Fruit fly (Drosophila melanogaster) whole organism, embryonic: ENCODE measurements around the gene CG43156.

Experiments
- CG10366 ChIP-seq: fragments of 200-800 bp; sonication (Bioruptor generic); IDR thresholded peaks from 2 replicates; pipeline ENCODE4 v1.3.6; 2022; ENCODE audit warnings: missing biosample characterization, missing genetic modification characterization
- CG2116 ChIP-seq: fragments of 200-800 bp; sonication (Bioruptor generic); optimal IDR thresholded peaks from 3 replicates; lab custom pipeline; 2018; ENCODE audit warnings: missing biosample characterization, mild to moderate bottlenecking, missing genetic modification characterization
- CG4282 ChIP-seq: fragments of 200-800 bp; sonication (Bioruptor generic); optimal IDR thresholded peaks from 2 replicates; lab custom pipeline; 2016; ENCODE audit warnings: missing biosample characterization, missing genetic modification characterization
- Ets65A ChIP-seq: fragments of 200-800 bp; sonication (Bioruptor generic); peaks from one replicate; lab custom pipeline; 2016; ENCODE audit warnings: missing biosample characterization, missing genetic modification characterization
- Hr39 ChIP-seq: fragments of >200 bp; optimal IDR thresholded peaks from 2 replicates; lab custom pipeline; 2017
- Optix ChIP-seq: fragments of 200-800 bp; sonication (Bioruptor generic); IDR thresholded peaks from 3 replicates; pipeline ENCODE4 v1.3.6; 2022; ENCODE audit warnings: missing biosample characterization, missing genetic modification characterization
- ab ChIP-seq: fragments of 200-800 bp; sonication (Bioruptor generic); optimal IDR thresholded peaks from 2 replicates; lab custom pipeline; 2016; ENCODE audit warnings: missing biosample characterization, missing genetic modification characterization
- ase ChIP-seq: fragments of 200-800 bp; sonication (Bioruptor generic); IDR thresholded peaks from 3 replicates; pipeline ENCODE4 v1.3.6; 2022; ENCODE audit warnings: missing biosample characterization, missing genetic modification characterization
- dm ChIP-seq: fragments of 200-800 bp; sonication (Bioruptor generic); optimal IDR thresholded peaks from 3 replicates; lab custom pipeline; 2016; ENCODE audit warnings: missing biosample characterization, missing genetic modification characterization
- hbn ChIP-seq: fragments of 200-800 bp; sonication (Bioruptor generic); IDR thresholded peaks from 2 replicates; pipeline ENCODE4 v1.3.6; 2022; ENCODE audit warnings: missing biosample characterization, missing genetic modification characterization; ENCODE audit not compliant: partially characterized antibody
- mam ChIP-seq: fragments of 200-800 bp; sonication (Bioruptor generic); optimal IDR thresholded peaks from 3 replicates; lab custom pipeline; 2016; ENCODE audit warnings: missing biosample characterization, missing genetic modification characterization
- p53 ChIP-seq: fragments of 200-800 bp; sonication (Bioruptor generic); optimal IDR thresholded peaks from 2 replicates; lab custom pipeline; 2016; ENCODE audit warnings: missing biosample characterization, missing genetic modification characterization
- ssp ChIP-seq: fragments of 200-800 bp; sonication (Bioruptor generic); IDR thresholded peaks from 2 replicates; pipeline ENCODE4 v1.3.6; 2022; ENCODE audit warnings: missing biosample characterization, missing genetic modification characterization
- twi ChIP-seq: fragments of 200-800 bp; optimal IDR thresholded peaks from 2 replicates; lab custom pipeline; 2019; ENCODE audit warnings: missing biosample characterization, mild to moderate bottlenecking, missing genetic modification characterization, moderate library complexity

DNA sequence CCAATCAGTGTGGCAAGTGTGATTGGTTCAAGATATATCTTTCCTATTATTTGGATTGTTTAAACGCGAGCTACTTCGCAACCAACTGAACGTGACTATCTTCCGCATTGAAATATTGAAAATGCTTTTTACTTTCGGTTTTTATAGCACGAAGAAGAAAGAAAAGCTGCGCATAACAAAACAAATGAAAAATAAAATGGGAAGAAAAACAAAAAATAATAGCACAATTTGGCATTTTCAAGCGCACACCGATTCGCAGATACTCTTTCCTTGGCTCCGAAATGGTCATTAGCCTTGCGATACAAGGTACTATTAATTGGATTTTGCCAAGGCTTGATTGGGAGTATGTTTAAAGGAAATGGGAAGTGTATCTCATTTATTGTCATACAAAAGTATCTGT, 17.9 kb upstream of the CG43156 start, which contains the start of gene Sclp:
- TF ChIP-seq Hr39 (lab: Kevin White, UChicago) = no peak
- TF ChIP-seq ssp (GFP tag; lab: Robert Waterston, UW) = no peak
- no peak for TF ChIP-seq mam (GFP tag; lab: Kevin White, UChicago)
- no peak for TF ChIP-seq CG2116
- no peak for TF ChIP-seq CG10366 (GFP tag; lab: Robert Waterston, UW)
- TF ChIP-seq CG4282 (GFP tag; lab: Kevin White, UChicago) = no peak
- TF ChIP-seq Ets65A = no peak
- TF ChIP-seq hbn (GFP tag; lab: Robert Waterston, UW) = no peak
- TF ChIP-seq ab (GFP tag; lab: Kevin White, UChicago) = no peak
- no peak for TF ChIP-seq twi (tag; lab: Kevin White, UChicago)
- no peak for TF ChIP-seq dm (GFP tag; lab: Kevin White, UChicago)
- no peak for TF ChIP-seq p53 (GFP tag; lab: Kevin White, UChicago)
- no peak for TF ChIP-seq Optix (GFP tag; lab: Robert Waterston, UW)
- TF ChIP-seq ase (GFP tag; lab: Robert Waterston, UW) = no peak
